Worm (Caenorhabditis elegans): ENCODE measurements around the gene osm-10.

ce11 chrIII:7234148-7234547 is 8.9 kb upstream of the osm-10 start, which contains the start of gene ndus-8:
- TF ChIP-seq nfya-1 (tag; optimal IDR thresholded peaks at IDR 0.05; ENCODE audit: borderline replicate concordance, insufficient read depth) (no peak), hmg-1.2 (GFP tag; IDR thresholded peaks at IDR 0.05) (peak; percentile 37; the same call in 1 of the 2 replicates)
